Worm (Caenorhabditis elegans) whole organism, mixed stage, embryonic: Measurements from ENCODE around the gene Y102A5C.36.

Experiments used
- cnd-1 ChIP-seq: fragments of 200-800 bp; sonication (Bioruptor generic); optimal IDR thresholded peaks from 2 replicates; lab custom pipeline; 2018; ENCODE audit warnings: mild to moderate bottlenecking, missing genetic modification characterization, missing compliant biosample characterization
- drap-1 ChIP-seq: fragments of 200-800 bp; sonication (Bioruptor generic); optimal IDR thresholded peaks from 3 replicates; lab custom pipeline; 2018; ENCODE audit warnings: mild to moderate bottlenecking, missing genetic modification characterization, missing compliant biosample characterization
- flh-1 ChIP-seq: fragments of 200-800 bp; sonication (Bioruptor generic); optimal IDR thresholded peaks from 2 replicates; lab custom pipeline; 2018; ENCODE audit warnings: mild to moderate bottlenecking, missing genetic modification characterization, moderate library complexity, missing compliant biosample characterization
- hlh-1 ChIP-seq: fragments of 150-350 bp; optimal IDR thresholded peaks from 2 replicates; lab custom pipeline; 2014; ENCODE audit warnings: missing biosample characterization, missing genetic modification reagents, missing genetic modification characterization
- lin-32 ChIP-seq: fragments of 200-800 bp; sonication (Bioruptor generic); optimal IDR thresholded peaks from 2 replicates; lab custom pipeline; 2018; ENCODE audit warnings: mild to moderate bottlenecking, missing genetic modification characterization, missing compliant biosample characterization
- mab-5 ChIP-seq: fragments of 150-350 bp; optimal IDR thresholded peaks from 2 replicates; lab custom pipeline; 2014; ENCODE audit warnings: missing biosample characterization, missing genetic modification characterization
- nhr-28 ChIP-seq: fragments of 150-350 bp; optimal IDR thresholded peaks from 2 replicates; lab custom pipeline; 2014; ENCODE audit warnings: missing biosample characterization, missing genetic modification characterization
- pha-4 ChIP-seq: fragments of 150-350 bp; optimal IDR thresholded peaks from 2 replicates; lab custom pipeline; 2018; ENCODE audit warnings: missing biosample characterization, missing genetic modification reagents, missing genetic modification characterization
- sptf-1 ChIP-seq: sonication (generic microtip); optimal IDR thresholded peaks from 2 replicates; lab custom pipeline; 2017; ENCODE audit warnings: mild to moderate bottlenecking, missing genetic modification characterization, moderate library complexity, missing compliant biosample characterization
- tbx-8 ChIP-seq: fragments of 200-800 bp; sonication (Bioruptor generic); optimal IDR thresholded peaks from 2 replicates; lab custom pipeline; 2018; ENCODE audit warnings: mild to moderate bottlenecking, missing genetic modification characterization, moderate library complexity, missing compliant biosample characterization
- unc-62 ChIP-seq: fragments of 150-350 bp; optimal IDR thresholded peaks from 2 replicates; lab custom pipeline; 2014; ENCODE audit warnings: missing biosample characterization, missing genetic modification reagents, missing genetic modification characterization

Y102A5C.36 gene

ce11 chrV:16879532-16879931 is 47.7 kb downstream of the Y102A5C.36 start:
- TF ChIP-seq lin-32 (GFP tag; lab: Kevin White, UChicago) (no peak), sptf-1 (tag; lab: Kevin White, UChicago) (no peak), unc-62 (GFP tag; lab: Kevin White, UChicago) (no peak), mab-5 (tag; lab: Kevin White, UChicago) (no peak), hlh-1 (tag; lab: Kevin White, UChicago) (no peak), flh-1 (no peak), pha-4 (tag; lab: Kevin White, UChicago) (no peak), nhr-28 (tag; lab: Kevin White, UChicago) (no peak), tbx-8 (GFP tag; lab: Kevin White, UChicago) (no peak), cnd-1 (tag; lab: Kevin White, UChicago) (no peak), drap-1 (GFP tag; lab: Kevin White, UChicago) (no peak)
- TF ChIP-seq, all 35 proteins: peak for 0
